Worm (Caenorhabditis elegans) whole organism, young adult: ENCODE measurements around the gene Y57G11C.48.

Source experiments
- B0336.3 ChIP-seq: fragments of 200-800 bp; sonication (Bioruptor generic); IDR thresholded peaks from 2 replicates; pipeline ENCODE4 v1.3.6; 2022; ENCODE audit warnings: missing genetic modification characterization, missing compliant biosample characterization
- F10E7.11 ChIP-seq: sonication (generic microtip); optimal IDR thresholded peaks from 2 replicates; lab custom pipeline; 2017; ENCODE audit warnings: mild to moderate bottlenecking, missing genetic modification characterization, moderate library complexity, missing compliant biosample characterization
- F33H1.4 ChIP-seq: fragments of 200-800 bp; sonication (Bioruptor generic); IDR thresholded peaks from 2 replicates; pipeline ENCODE4 v1.3.6; 2022; ENCODE audit warnings: missing genetic modification reagents, missing genetic modification characterization, missing compliant biosample characterization
- F37B4.10 ChIP-seq: fragments of 200-800 bp; sonication (Bioruptor generic); IDR thresholded peaks from 2 replicates; pipeline ENCODE4 v1.3.6; 2022; ENCODE audit warnings: missing genetic modification characterization, missing compliant biosample characterization
- F52B5.7 ChIP-seq: sonication (generic microtip); optimal IDR thresholded peaks from 2 replicates; lab custom pipeline; 2016; ENCODE audit warnings: mild to moderate bottlenecking, missing genetic modification characterization, missing compliant biosample characterization
- Y53F4B.3 ChIP-seq: fragments of 200-800 bp; sonication (Bioruptor generic); IDR thresholded peaks from 2 replicates; pipeline ENCODE4 v1.3.6; 2022; ENCODE audit warnings: missing genetic modification reagents, missing genetic modification characterization, missing compliant biosample characterization
- Y79H2A.3 ChIP-seq: fragments of 200-800 bp; sonication (Bioruptor generic); conservative IDR thresholded peaks from 2 replicates; pipeline ENCODE4 v1.3.6; 2022; ENCODE audit warnings: missing genetic modification reagents, missing genetic modification characterization, missing compliant biosample characterization
- Y95B8A.8 ChIP-seq: fragments of 200-800 bp; sonication (Bioruptor generic); IDR thresholded peaks from 2 replicates; pipeline ENCODE4 v1.3.6; 2022; ENCODE audit warnings: missing genetic modification reagents, missing genetic modification characterization, missing compliant biosample characterization
- ZK185.1 ChIP-seq: sonication (generic microtip); optimal IDR thresholded peaks from 2 replicates; lab custom pipeline; 2016; ENCODE audit warnings: mild to moderate bottlenecking, missing genetic modification characterization, missing compliant biosample characterization; ENCODE audit not compliant: poor library complexity, severe bottlenecking
- ama-1 ChIP-seq, 3 experiments: fragments of 150-350 bp in 1 of 3; sonication (generic microtip) in 2 of 3; optimal IDR thresholded peaks; 2 replicates each; lab custom pipeline; 2014 to 2018; ENCODE audit warnings: missing biosample characterization in 2 of 3, missing genetic modification characterization in 2 of 3, missing genetic modification reagents in 2 of 3
- atf-7 ChIP-seq: sonication (generic microtip); optimal IDR thresholded peaks from 2 replicates; lab custom pipeline; 2017; ENCODE audit warnings: mild to moderate bottlenecking, missing genetic modification characterization, missing compliant biosample characterization
- bed-1 ChIP-seq: fragments of 200-800 bp; sonication (Bioruptor generic); IDR thresholded peaks from 2 replicates; pipeline ENCODE4 v1.3.6; 2022; ENCODE audit warnings: missing genetic modification reagents, missing genetic modification characterization, missing compliant biosample characterization
- bed-2 ChIP-seq: fragments of 200-800 bp; sonication (Bioruptor generic); IDR thresholded peaks from 2 replicates; pipeline ENCODE4 v1.3.6; 2022; ENCODE audit warnings: missing genetic modification reagents, missing genetic modification characterization, missing compliant biosample characterization
- ceh-58 ChIP-seq: fragments of 200-800 bp; sonication (Bioruptor generic); IDR thresholded peaks from 2 replicates; pipeline ENCODE4 v1.3.6; 2022; ENCODE audit warnings: missing genetic modification characterization, missing compliant biosample characterization
- dox-1 ChIP-seq: fragments of 200-800 bp; sonication (Bioruptor generic); IDR thresholded peaks from 2 replicates; pipeline ENCODE4 v1.3.6; 2022; ENCODE audit warnings: missing genetic modification reagents, missing genetic modification characterization, missing compliant biosample characterization
- egl-44 ChIP-seq: fragments of 200-800 bp; sonication (Bioruptor generic); IDR thresholded peaks from 2 replicates; pipeline ENCODE4 v1.3.6; 2022; ENCODE audit warnings: missing genetic modification reagents, missing genetic modification characterization, missing compliant biosample characterization
- ets-4 ChIP-seq: fragments of 200-800 bp; sonication (Bioruptor generic); optimal IDR thresholded peaks from 2 replicates; lab custom pipeline; 2018; ENCODE audit warnings: mild to moderate bottlenecking, missing genetic modification characterization, missing compliant biosample characterization
- hlh-12 ChIP-seq: sonication (generic microtip); optimal IDR thresholded peaks from 2 replicates; lab custom pipeline; 2016; ENCODE audit warnings: missing genetic modification characterization, missing compliant biosample characterization
- hlh-26 ChIP-seq: fragments of 200-800 bp; sonication (Bioruptor generic); conservative IDR thresholded peaks from 2 replicates; pipeline ENCODE4 v1.3.6; 2022; ENCODE audit warnings: missing genetic modification reagents, missing genetic modification characterization, missing compliant biosample characterization
- hmg-1.2 ChIP-seq: fragments of 200-800 bp; sonication (Bioruptor generic); IDR thresholded peaks from 2 replicates; pipeline ENCODE4 v1.3.6; 2022; ENCODE audit warnings: missing genetic modification reagents, missing genetic modification characterization, missing compliant biosample characterization
- hmg-20 ChIP-seq: fragments of 200-800 bp; sonication (Bioruptor generic); IDR thresholded peaks from 2 replicates; pipeline ENCODE4 v1.3.6; 2022; ENCODE audit warnings: missing genetic modification reagents, missing genetic modification characterization, missing compliant biosample characterization
- hsf-1 ChIP-seq: fragments of 200-800 bp; sonication (Bioruptor generic); IDR thresholded peaks from 2 replicates; pipeline ENCODE4 v1.3.6; 2022; ENCODE audit warnings: missing genetic modification reagents, missing genetic modification characterization, missing compliant biosample characterization
- let-607 ChIP-seq, 2 experiments: fragments of 200-800 bp in 1 of 2; sonication (Bioruptor generic) in 1 of 2; sonication (generic microtip) in 1 of 2; optimal IDR thresholded peaks; 2 replicates each; lab custom pipeline; 2016 to 2018; ENCODE audit warnings: mild to moderate bottlenecking in 2 of 2, missing compliant biosample characterization in 2 of 2, missing genetic modification characterization in 2 of 2, moderate library complexity in 2 of 2, missing genotype in 1 of 2
- lin-54 ChIP-seq: fragments of 200-800 bp; sonication (Bioruptor generic); optimal IDR thresholded peaks from 2 replicates; lab custom pipeline; 2018; ENCODE audit warnings: mild to moderate bottlenecking, missing genetic modification characterization, missing compliant biosample characterization
- madf-3 ChIP-seq: fragments of 200-800 bp; sonication (Bioruptor generic); IDR thresholded peaks from 2 replicates; pipeline ENCODE4 v1.3.6; 2022; ENCODE audit warnings: missing genetic modification reagents, missing genetic modification characterization, missing compliant biosample characterization
- madf-6 ChIP-seq: fragments of 200-800 bp; sonication (Bioruptor generic); IDR thresholded peaks from 2 replicates; pipeline ENCODE4 v1.3.6; 2022; ENCODE audit warnings: missing genetic modification reagents, missing genetic modification characterization, missing compliant biosample characterization
- madf-8 ChIP-seq: fragments of 200-800 bp; sonication (Bioruptor generic); conservative IDR thresholded peaks from 2 replicates; pipeline ENCODE4 v1.3.6; 2022; ENCODE audit warnings: missing genetic modification reagents, missing genetic modification characterization, missing compliant biosample characterization
- mxl-1 ChIP-seq: sonication (generic microtip); optimal IDR thresholded peaks from 2 replicates; lab custom pipeline; 2016; ENCODE audit warnings: missing genetic modification characterization, missing compliant biosample characterization
- nfya-2 ChIP-seq: fragments of 200-800 bp; sonication (Bioruptor generic); IDR thresholded peaks from 2 replicates; pipeline ENCODE4 v1.3.6; 2022; ENCODE audit warnings: missing genetic modification reagents, missing genetic modification characterization, missing compliant biosample characterization
- nhr-120 ChIP-seq: fragments of 200-800 bp; sonication (Bioruptor generic); IDR thresholded peaks from 2 replicates; pipeline ENCODE4 v1.3.6; 2022; ENCODE audit warnings: missing genetic modification characterization, missing compliant biosample characterization
- nhr-179 ChIP-seq: sonication (generic microtip); optimal IDR thresholded peaks from 2 replicates; lab custom pipeline; 2016; ENCODE audit warnings: mild to moderate bottlenecking, missing genetic modification characterization, missing compliant biosample characterization
- nhr-80 ChIP-seq: sonication (generic microtip); optimal IDR thresholded peaks from 2 replicates; lab custom pipeline; 2016; ENCODE audit warnings: missing genetic modification characterization, missing compliant biosample characterization
- pbrm-1 ChIP-seq: fragments of 200-800 bp; sonication (Bioruptor generic); IDR thresholded peaks from 2 replicates; pipeline ENCODE4 v1.3.6; 2022; ENCODE audit warnings: missing genetic modification reagents, missing genetic modification characterization, missing compliant biosample characterization
- rcor-1 ChIP-seq: fragments of 200-800 bp; sonication (Bioruptor generic); IDR thresholded peaks from 2 replicates; pipeline ENCODE4 v1.3.6; 2022; ENCODE audit warnings: missing genetic modification reagents, missing genetic modification characterization, missing compliant biosample characterization
- rpc-1 ChIP-seq, 2 experiments: fragments of 150-350 bp in 1 of 2; sonication (generic microtip) in 1 of 2; optimal IDR thresholded peaks; 2 replicates each; lab custom pipeline; 2014 to 2018; ENCODE audit warnings: missing biosample characterization in 1 of 2, missing genetic modification characterization in 1 of 2, missing genetic modification reagents in 1 of 2, missing genotype in 1 of 2
- snpc-1.1 ChIP-seq: sonication (generic microtip); optimal IDR thresholded peaks from 2 replicates; lab custom pipeline; 2017; ENCODE audit warnings: missing genetic modification characterization, mild to moderate bottlenecking, missing compliant biosample characterization, antibody characterized with exemption, moderate library complexity, missing genotype, missing genetic modification reagents; ENCODE audit not compliant: insufficient read depth
- snpc-1.3 ChIP-seq: sonication (generic microtip); optimal IDR thresholded peaks from 2 replicates; lab custom pipeline; 2017; ENCODE audit warnings: missing genetic modification characterization, mild to moderate bottlenecking, missing compliant biosample characterization, antibody characterized with exemption, moderate library complexity, missing genotype, missing genetic modification reagents; ENCODE audit not compliant: insufficient read depth
- snpc-4 ChIP-seq, 5 experiments: fragments of 150-350 bp in 1 of 5; sonication (generic microtip) in 4 of 5; optimal IDR thresholded peaks; 2 replicates each; lab custom pipeline; 2014 to 2018; ENCODE audit warnings: missing genetic modification characterization in 5 of 5, missing biosample characterization in 3 of 5, antibody characterized with exemption in 2 of 5, mild to moderate bottlenecking in 2 of 5, missing compliant biosample characterization in 2 of 5, missing genotype in 2 of 5, moderate library complexity in 2 of 5, missing genetic modification reagents in 1 of 5
- tbp1 ChIP-seq: fragments of 200-800 bp; sonication (Bioruptor generic); optimal IDR thresholded peaks from 2 replicates; lab custom pipeline; 2018; ENCODE audit warnings: mild to moderate bottlenecking, missing genetic modification characterization, missing compliant biosample characterization
- tlf-1 ChIP-seq: fragments of 200-800 bp; sonication (Bioruptor generic); optimal IDR thresholded peaks from 2 replicates; lab custom pipeline; 2018; ENCODE audit warnings: mild to moderate bottlenecking, missing genetic modification characterization, missing compliant biosample characterization
- unc-62 ChIP-seq: fragments of 150-350 bp; optimal IDR thresholded peaks from 2 replicates; lab custom pipeline; 2014; ENCODE audit warnings: missing biosample characterization, missing genetic modification reagents, missing genetic modification characterization
- zim-3 ChIP-seq: sonication (generic microtip); optimal IDR thresholded peaks from 2 replicates; lab custom pipeline; 2017; ENCODE audit warnings: mild to moderate bottlenecking, missing genetic modification characterization, moderate library complexity, missing compliant biosample characterization
- ztf-18 ChIP-seq: sonication (generic microtip); optimal IDR thresholded peaks from 2 replicates; lab custom pipeline; 2016; ENCODE audit warnings: missing genotype, mild to moderate bottlenecking, missing genetic modification characterization, missing compliant biosample characterization
- ztf-25 ChIP-seq: fragments of 200-800 bp; sonication (Bioruptor generic); IDR thresholded peaks from 2 replicates; pipeline ENCODE4 v1.3.6; 2022; ENCODE audit warnings: missing genetic modification reagents, missing genetic modification characterization, missing compliant biosample characterization
- ztf-26 ChIP-seq: sonication (generic microtip); optimal IDR thresholded peaks from 2 replicates; lab custom pipeline; 2017; ENCODE audit warnings: missing genetic modification characterization, missing compliant biosample characterization

Gene Y57G11C.48

ce11 chrIV:14959375-14959774, 15.2 kb upstream of the Y57G11C.48 start (continued):
- peak; percentile 94 for TF ChIP-seq snpc-4 (GFP tag; optimal IDR thresholded peaks at IDR 0.05; lab: Kevin White, UChicago)
- peak; percentile 34 to 97 (median 95) for TF ChIP-seq snpc-4 (tag; optimal IDR thresholded peaks at IDR 0.05; lab: Kevin White, UChicago)

- no peak for TF ChIP-seq ama-1 (optimal IDR thresholded peaks at IDR 0.05; lab: Kevin White, UChicago)
- peak in 1 of 2 experiments; percentile 20 for TF ChIP-seq ama-1 (GFP tag; optimal IDR thresholded peaks at IDR 0.05; lab: Kevin White, UChicago)
- peak; percentile 65 for TF ChIP-seq hsf-1 (GFP tag; lab: Robert Waterston, UW)
- no peak for TF ChIP-seq rcor-1
- peak; percentile 57; the same call in 1 of the 2 replicates for TF ChIP-seq madf-3 (GFP tag; lab: Robert Waterston, UW)
- TF ChIP-seq mxl-1 (tag; lab: Kevin White, UChicago) = no peak
- TF ChIP-seq ceh-58 (GFP tag; lab: Robert Waterston, UW) = no peak
- TF ChIP-seq egl-44 (GFP tag; lab: Robert Waterston, UW) = no peak
- TF ChIP-seq ets-4 (GFP tag; lab: Kevin White, UChicago) = no peak
- TF ChIP-seq snpc-4 (GFP tag; optimal IDR thresholded peaks at IDR 0.05; lab: Kevin White, UChicago) = peak; percentile 43
- TF ChIP-seq snpc-4 (tag; optimal IDR thresholded peaks at IDR 0.05; lab: Kevin White, UChicago) = peak in 1 of 4 experiments; percentile 87
- no peak for TF ChIP-seq F37B4.10 (GFP tag; lab: Robert Waterston, UW)
- 0 out of 2 replicates have a peak, but pooled peaks have one; percentile 32 for TF ChIP-seq madf-6 (GFP tag; lab: Robert Waterston, UW)
- peak; percentile 32 for TF ChIP-seq lin-54
- no peak for TF ChIP-seq nhr-120 (GFP tag; lab: Robert Waterston, UW)
- TF ChIP-seq tbp1 (GFP tag; lab: Kevin White, UChicago) = peak; percentile 14
- no peak for TF ChIP-seq ZK185.1 (tag; lab: Kevin White, UChicago)
- no peak for TF ChIP-seq nfya-2 (GFP tag; lab: Robert Waterston, UW)
- no peak for TF ChIP-seq Y53F4B.3 (GFP tag; lab: Robert Waterston, UW)
- TF ChIP-seq F10E7.11 = no peak
- no peak for TF ChIP-seq hlh-26 (GFP tag; lab: Robert Waterston, UW)
- TF ChIP-seq let-607 (tag; optimal IDR thresholded peaks at IDR 0.05; lab: Kevin White, UChicago) = no peak
- peak; percentile 12 for TF ChIP-seq snpc-1.3 (tag; lab: Kevin White, UChicago)
- TF ChIP-seq bed-2 (GFP tag; lab: Robert Waterston, UW) = no peak
- 0 out of 2 replicates have a peak, but pooled peaks have one; percentile 45 for TF ChIP-seq pbrm-1
- TF ChIP-seq unc-62 (GFP tag; lab: Kevin White, UChicago) = no peak
- TF ChIP-seq Y79H2A.3 (GFP tag; lab: Robert Waterston, UW) = no peak
- TF ChIP-seq hlh-12 (tag; lab: Kevin White, UChicago) = no peak
- no peak for TF ChIP-seq rpc-1 (optimal IDR thresholded peaks at IDR 0.05; lab: Kevin White, UChicago)
- TF ChIP-seq rpc-1 (tag; optimal IDR thresholded peaks at IDR 0.05; lab: Kevin White, UChicago) = no peak
- no peak for TF ChIP-seq bed-1 (GFP tag; lab: Robert Waterston, UW)
- TF ChIP-seq zim-3 (tag; lab: Kevin White, UChicago) = no peak
- no peak for TF ChIP-seq snpc-1.1 (tag; lab: Kevin White, UChicago)
- TF ChIP-seq nhr-179 (tag; lab: Kevin White, UChicago) = no peak
- TF ChIP-seq hmg-1.2 = 0 out of 2 replicates have a peak, but pooled peaks have one; percentile 24
- TF ChIP-seq tlf-1 (GFP tag; lab: Kevin White, UChicago) = no peak
- TF ChIP-seq Y95B8A.8 (GFP tag; lab: Robert Waterston, UW) = 0 out of 2 replicates have a peak, but pooled peaks have one; percentile 60
- no peak for TF ChIP-seq hmg-20 (GFP tag; lab: Robert Waterston, UW)
- TF ChIP-seq atf-7 (tag; lab: Kevin White, UChicago) = no peak
- TF ChIP-seq F52B5.7 (tag; lab: Kevin White, UChicago) = no peak
- TF ChIP-seq ztf-18 = no peak
- TF ChIP-seq dox-1 = no peak
- TF ChIP-seq B0336.3 (GFP tag; lab: Robert Waterston, UW) = no peak
- no peak for TF ChIP-seq nhr-80 (tag; lab: Kevin White, UChicago)
- TF ChIP-seq ztf-25 (GFP tag; lab: Robert Waterston, UW) = no peak
- TF ChIP-seq madf-8 = no peak
- 0 out of 2 replicates have a peak, but pooled peaks have one; percentile 8 for TF ChIP-seq F33H1.4 (GFP tag; lab: Robert Waterston, UW)
- no peak for TF ChIP-seq ztf-26
Measured at ce11 chrIV:14958551-14958950, 14.4 kb upstream of the Y57G11C.48 start, which contains the start of gene Y41E3.1. Y41E3.1 (minus strand) TSS chrIV:14958874.
